Worm (Caenorhabditis elegans) whole organism, L1 larva: ENCODE data around the gene R05H10.3.

Experiments
- jun-1 ChIP-seq: fragments of 150-350 bp; optimal IDR thresholded peaks from 2 replicates; lab custom pipeline; 2014; ENCODE audit warnings: missing biosample characterization, missing genetic modification reagents, missing genetic modification characterization

R05H10.3 gene

ce11 chrII:14928766-14929165, 59.0 kb downstream of the R05H10.3 start (continued):
- no peak for TF ChIP-seq jun-1 (tag; lab: Kevin White, UChicago)
